Fruit fly (Drosophila melanogaster) whole organism, embryonic: ENCODE data around the gene rho-5.

Experiments used
- Bdp1 ChIP-seq: fragments of 200-800 bp; sonication (Bioruptor generic); optimal IDR thresholded peaks from 3 replicates; lab custom pipeline; 2016; ENCODE audit warnings: missing biosample characterization, missing genetic modification characterization
- CG10979 ChIP-seq: fragments of 200-800 bp; sonication (Bioruptor generic); optimal IDR thresholded peaks from 2 replicates; lab custom pipeline; 2018; ENCODE audit warnings: missing biosample characterization, mild to moderate bottlenecking, missing genetic modification characterization, moderate library complexity
- CG12104 ChIP-seq: fragments of 200-800 bp; sonication (Bioruptor generic); optimal IDR thresholded peaks from 3 replicates; lab custom pipeline; 2016; ENCODE audit warnings: missing biosample characterization, missing genetic modification characterization
- CG12155 ChIP-seq: fragments of 200-800 bp; sonication (Bioruptor generic); optimal IDR thresholded peaks from 3 replicates; lab custom pipeline; 2016; ENCODE audit warnings: missing biosample characterization, missing genetic modification characterization
- CG13296 ChIP-seq: fragments of 200-800 bp; sonication (Bioruptor generic); optimal IDR thresholded peaks from 3 replicates; lab custom pipeline; 2018; ENCODE audit warnings: missing biosample characterization, mild to moderate bottlenecking, missing genetic modification characterization
- CG15696 ChIP-seq: fragments of 200-800 bp; sonication (Bioruptor generic); optimal IDR thresholded peaks from 2 replicates; lab custom pipeline; 2019; ENCODE audit warnings: missing biosample characterization, mild to moderate bottlenecking, missing genetic modification characterization, moderate library complexity
- CG2678 ChIP-seq: fragments of 200-800 bp; sonication (Bioruptor generic); optimal IDR thresholded peaks from 3 replicates; lab custom pipeline; 2019; ENCODE audit warnings: missing biosample characterization, mild to moderate bottlenecking, missing genetic modification characterization, moderate library complexity
- CG31224 ChIP-seq: fragments of 200-800 bp; sonication (Bioruptor generic); IDR thresholded peaks from 2 replicates; pipeline ENCODE4 v1.3.6; 2022; ENCODE audit warnings: missing biosample characterization, missing genetic modification characterization
- CG31388 ChIP-seq: fragments of 200-800 bp; sonication (Bioruptor generic); optimal IDR thresholded peaks from 2 replicates; lab custom pipeline; 2016; ENCODE audit warnings: missing biosample characterization, missing genetic modification characterization
- CG31441 ChIP-seq: fragments of 200-800 bp; sonication (Bioruptor generic); IDR thresholded peaks from 2 replicates; pipeline ENCODE4 v1.3.6; 2022; ENCODE audit warnings: missing biosample characterization, missing genetic modification characterization
- CG42726 ChIP-seq: fragments of 200-800 bp; sonication (Bioruptor generic); IDR thresholded peaks from 2 replicates; pipeline ENCODE4 v1.3.6; 2022; ENCODE audit warnings: missing biosample characterization, missing genetic modification characterization; ENCODE audit not compliant: partially characterized antibody
- CG4328 ChIP-seq: fragments of 200-800 bp; sonication (Bioruptor generic); optimal IDR thresholded peaks from 3 replicates; lab custom pipeline; 2017; ENCODE audit warnings: missing biosample characterization, missing genetic modification reagents, missing genetic modification characterization
- CG7372 ChIP-seq: fragments of 200-800 bp; sonication (Bioruptor generic); IDR thresholded peaks from 2 replicates; pipeline ENCODE4 v1.3.6; 2022; ENCODE audit warnings: missing biosample characterization, missing genetic modification characterization
- CG9817 ChIP-seq: fragments of 200-800 bp; sonication (Bioruptor generic); optimal IDR thresholded peaks from 2 replicates; lab custom pipeline; 2018; ENCODE audit warnings: missing biosample characterization, mild to moderate bottlenecking, missing genetic modification characterization, moderate library complexity
- CTCF ChIP-seq: fragments of 200-800 bp; sonication (Bioruptor generic); optimal IDR thresholded peaks from 2 replicates; lab custom pipeline; 2017; ENCODE audit warnings: missing biosample characterization, mild to moderate bottlenecking, missing genetic modification characterization, moderate library complexity
- Dbx ChIP-seq: fragments of 200-800 bp; sonication (Bioruptor generic); IDR thresholded peaks from 3 replicates; pipeline ENCODE4 v1.3.6; 2022; ENCODE audit warnings: missing biosample characterization, missing genetic modification characterization
- ERR ChIP-seq: fragments of 200-800 bp; sonication (Bioruptor generic); optimal IDR thresholded peaks from 2 replicates; lab custom pipeline; 2016; ENCODE audit warnings: missing biosample characterization, missing genetic modification characterization
- Gsc ChIP-seq: fragments of 200-800 bp; sonication (Bioruptor generic); IDR thresholded peaks from 2 replicates; pipeline ENCODE4 v1.3.6; 2022; ENCODE audit warnings: missing biosample characterization, missing genetic modification characterization
- Hand ChIP-seq: fragments of 200-800 bp; sonication (Bioruptor generic); optimal IDR thresholded peaks from 2 replicates; lab custom pipeline; 2017; ENCODE audit warnings: mild to moderate bottlenecking, missing biosample characterization, missing genetic modification reagents, missing genetic modification characterization
- Lhr ChIP-seq: fragments of 200-800 bp; sonication (Bioruptor generic); optimal IDR thresholded peaks from 3 replicates; lab custom pipeline; 2017; ENCODE audit warnings: mild to moderate bottlenecking, missing biosample characterization, missing genetic modification reagents, missing genetic modification characterization
- Meics ChIP-seq: fragments of 200-800 bp; sonication (Bioruptor generic); optimal IDR thresholded peaks from 2 replicates; lab custom pipeline; 2017; ENCODE audit warnings: missing biosample characterization, mild to moderate bottlenecking, missing genetic modification characterization
- NC2β ChIP-seq: fragments of 200-800 bp; sonication (Bioruptor generic); optimal IDR thresholded peaks from 2 replicates; lab custom pipeline; 2016; ENCODE audit warnings: missing biosample characterization, missing genetic modification characterization
- NFAT ChIP-seq: fragments of 200-800 bp; sonication (Bioruptor generic); IDR thresholded peaks from 2 replicates; pipeline ENCODE4 v1.3.6; 2022; ENCODE audit warnings: missing biosample characterization, missing genetic modification characterization
- Optix ChIP-seq: fragments of 200-800 bp; sonication (Bioruptor generic); IDR thresholded peaks from 3 replicates; pipeline ENCODE4 v1.3.6; 2022; ENCODE audit warnings: missing biosample characterization, missing genetic modification characterization
- Sox100B ChIP-seq: fragments of 200-800 bp; sonication (Bioruptor generic); optimal IDR thresholded peaks from 3 replicates; lab custom pipeline; 2018; ENCODE audit warnings: missing biosample characterization, mild to moderate bottlenecking, missing genetic modification characterization
- ase ChIP-seq: fragments of 200-800 bp; sonication (Bioruptor generic); IDR thresholded peaks from 3 replicates; pipeline ENCODE4 v1.3.6; 2022; ENCODE audit warnings: missing biosample characterization, missing genetic modification characterization
- ash1 ChIP-seq: fragments of 200-800 bp; sonication (Bioruptor generic); optimal IDR thresholded peaks from 2 replicates; lab custom pipeline; 2018; ENCODE audit warnings: missing biosample characterization, mild to moderate bottlenecking, missing genetic modification characterization
- bab2 ChIP-seq: fragments of 200-800 bp; sonication (Bioruptor generic); optimal IDR thresholded peaks from 2 replicates; lab custom pipeline; 2016; ENCODE audit warnings: missing biosample characterization, missing genetic modification characterization
- cwo ChIP-seq: fragments of 200-800 bp; sonication (Bioruptor generic); optimal IDR thresholded peaks from 3 replicates; lab custom pipeline; 2017; ENCODE audit warnings: missing biosample characterization, missing genetic modification characterization, mild to moderate bottlenecking, moderate library complexity, missing genetic modification reagents
- dan ChIP-seq: fragments of 200-800 bp; sonication (Bioruptor generic); IDR thresholded peaks from 2 replicates; pipeline ENCODE4 v1.3.6; 2022; ENCODE audit warnings: missing biosample characterization, missing genetic modification characterization
- disco-r ChIP-seq: fragments of 200-800 bp; sonication (Bioruptor generic); optimal IDR thresholded peaks from 2 replicates; lab custom pipeline; 2016; ENCODE audit warnings: missing biosample characterization, missing genetic modification characterization
- fd64A ChIP-seq: fragments of 200-800 bp; sonication (Bioruptor generic); optimal IDR thresholded peaks from 3 replicates; lab custom pipeline; 2018; ENCODE audit warnings: missing biosample characterization, mild to moderate bottlenecking, missing genetic modification characterization
- gem ChIP-seq: fragments of 200-800 bp; sonication (Bioruptor generic); optimal IDR thresholded peaks from 2 replicates; lab custom pipeline; 2019; ENCODE audit warnings: missing biosample characterization, mild to moderate bottlenecking, missing genetic modification characterization, moderate library complexity
- h ChIP-seq: fragments of >200 bp; optimal IDR thresholded peaks from 2 replicates; lab custom pipeline; 2017
- jigr1 ChIP-seq: fragments of 200-800 bp; sonication (Bioruptor generic); IDR thresholded peaks from 3 replicates; pipeline ENCODE4 v1.3.6; 2022; ENCODE audit warnings: missing biosample characterization, missing genetic modification characterization
- jing ChIP-seq: fragments of 200-800 bp; sonication (Bioruptor generic); optimal IDR thresholded peaks from 2 replicates; lab custom pipeline; 2018; ENCODE audit warnings: missing biosample characterization, mild to moderate bottlenecking, missing genetic modification characterization
- kni ChIP-seq: fragments of 200-800 bp; sonication (Bioruptor generic); optimal IDR thresholded peaks from 3 replicates; lab custom pipeline; 2017; ENCODE audit warnings: mild to moderate bottlenecking, missing biosample characterization, missing genetic modification reagents, missing genetic modification characterization
- lab ChIP-seq: fragments of 200-800 bp; sonication (Bioruptor generic); optimal IDR thresholded peaks from 3 replicates; lab custom pipeline; 2017; ENCODE audit warnings: missing biosample characterization, missing genetic modification characterization, mild to moderate bottlenecking, moderate library complexity, missing genetic modification reagents
- nom ChIP-seq: fragments of 200-800 bp; sonication (Bioruptor generic); optimal IDR thresholded peaks from 2 replicates; lab custom pipeline; 2017; ENCODE audit warnings: missing biosample characterization, missing genetic modification characterization, mild to moderate bottlenecking, moderate library complexity, missing genetic modification reagents
- oc ChIP-seq: fragments of 200-800 bp; sonication (Bioruptor generic); optimal IDR thresholded peaks from 2 replicates; lab custom pipeline; 2018; ENCODE audit warnings: missing biosample characterization, mild to moderate bottlenecking, missing genetic modification characterization, moderate library complexity
- odd ChIP-seq: fragments of 200-800 bp; sonication (Bioruptor generic); optimal IDR thresholded peaks from 2 replicates; lab custom pipeline; 2017; ENCODE audit warnings: missing biosample characterization, mild to moderate bottlenecking, missing genetic modification characterization
- psq ChIP-seq: fragments of 200-800 bp; sonication (Bioruptor generic); optimal IDR thresholded peaks from 2 replicates; lab custom pipeline; 2017; ENCODE audit warnings: missing biosample characterization, missing genetic modification characterization
- ranshi ChIP-seq: fragments of 200-800 bp; sonication (Bioruptor generic); IDR thresholded peaks from 2 replicates; pipeline ENCODE4 v1.3.6; 2022; ENCODE audit warnings: missing biosample characterization, missing genetic modification characterization
- rib ChIP-seq: fragments of 200-800 bp; sonication (Bioruptor generic); IDR thresholded peaks from 2 replicates; pipeline ENCODE4 v1.3.6; 2022; ENCODE audit warnings: missing biosample characterization, missing genetic modification characterization
- run ChIP-seq: fragments of 200-800 bp; sonication (Bioruptor generic); optimal IDR thresholded peaks from 3 replicates; lab custom pipeline; 2018; ENCODE audit warnings: missing biosample characterization, mild to moderate bottlenecking, missing genetic modification characterization
- sc ChIP-seq, 3 experiments: fragments of >200 bp in 2 of 3; fragments of 200-800 bp in 1 of 3; sonication (Bioruptor generic) in 1 of 3; optimal IDR thresholded peaks; 2 replicates in 2 of 3; 3 replicates in 1 of 3; lab custom pipeline; 2017; ENCODE audit warnings: mild to moderate bottlenecking in 1 of 3, missing biosample characterization in 1 of 3, missing genetic modification characterization in 1 of 3, missing genetic modification reagents in 1 of 3
- schlank ChIP-seq: fragments of 200-800 bp; sonication (Bioruptor generic); optimal IDR thresholded peaks from 2 replicates; lab custom pipeline; 2018; ENCODE audit warnings: missing biosample characterization, mild to moderate bottlenecking, missing genetic modification characterization
- twi ChIP-seq: fragments of 200-800 bp; optimal IDR thresholded peaks from 2 replicates; lab custom pipeline; 2019; ENCODE audit warnings: missing biosample characterization, mild to moderate bottlenecking, missing genetic modification characterization, moderate library complexity
- yki ChIP-seq: fragments of >200 bp; optimal IDR thresholded peaks from 3 replicates; lab custom pipeline; 2018

Gene rho-5

DNA sequence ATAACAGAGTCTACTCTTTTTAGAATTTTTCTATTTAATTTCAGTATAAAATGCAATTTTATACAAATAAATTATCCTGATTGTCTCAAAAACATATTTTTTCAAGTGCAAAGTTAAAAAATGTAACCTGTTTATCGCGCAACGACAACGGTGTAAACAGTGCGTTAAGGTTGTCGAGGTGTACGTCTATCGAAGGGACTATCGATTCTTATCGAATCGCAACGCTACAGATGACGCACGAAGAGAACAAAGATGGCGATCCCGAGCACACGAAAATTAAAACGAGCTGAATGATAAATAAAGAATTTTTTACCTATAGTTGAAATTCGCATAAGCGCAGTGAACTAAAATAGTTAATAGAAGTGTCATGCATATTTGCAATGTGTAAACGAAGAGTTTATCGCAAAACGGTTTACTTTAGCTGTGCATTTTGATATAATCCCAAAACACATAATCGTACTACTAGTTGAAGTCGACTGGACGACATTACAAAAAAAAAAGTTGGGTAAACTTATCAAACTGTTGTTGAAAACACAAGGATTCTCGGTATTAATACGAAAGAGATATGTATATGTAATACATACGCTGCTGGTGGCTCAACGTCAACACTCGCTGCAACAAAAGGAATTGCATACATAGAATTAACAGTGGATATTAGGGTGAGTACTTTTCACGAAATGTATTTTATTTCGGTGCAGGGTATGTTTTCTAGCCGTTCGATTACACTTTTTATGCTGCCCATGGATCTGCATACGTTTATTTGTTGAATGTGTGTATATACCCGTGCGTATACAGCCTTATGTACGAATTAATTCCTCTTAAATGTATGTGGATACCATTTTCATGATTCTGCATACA is 14.4 kb upstream of the rho-5 start, which contains the start of gene da (continued):
- TF ChIP-seq CG12104: no peak
- no peak for TF ChIP-seq h (lab: Kevin White, UChicago)
- no peak for TF ChIP-seq dan
- TF ChIP-seq CG7372 (GFP tag; lab: Robert Waterston, UW): 0 out of 2 replicates have a peak, but pooled peaks have one; percentile 29
- TF ChIP-seq Optix (GFP tag; lab: Robert Waterston, UW): no peak
- TF ChIP-seq CG2678 (tag; lab: Kevin White, UChicago): peak; percentile 63
- peak; percentile 6 for TF ChIP-seq ash1 (GFP tag; lab: Kevin White, UChicago)
- no peak for TF ChIP-seq oc (tag; lab: Kevin White, UChicago)
- no peak for TF ChIP-seq psq
- no peak for TF ChIP-seq sc (optimal IDR thresholded peaks at IDR 0.05; lab: Kevin White, UChicago)
- no peak for TF ChIP-seq sc (GFP tag; optimal IDR thresholded peaks at IDR 0.05; lab: Kevin White, UChicago)
- no peak for TF ChIP-seq run (tag; lab: Kevin White, UChicago)
- peak; percentile 35 for TF ChIP-seq CG10979 (tag; lab: Kevin White, UChicago)
- no peak for TF ChIP-seq Gsc (GFP tag; lab: Robert Waterston, UW)
- TF ChIP-seq cwo (GFP tag; lab: Kevin White, UChicago): no peak
- TF ChIP-seq Sox100B: peak; percentile 51
- no peak for TF ChIP-seq disco-r (GFP tag; lab: Kevin White, UChicago)
- TF ChIP-seq Dbx (GFP tag; lab: Robert Waterston, UW): 0 out of 3 replicates have a peak, but pooled peaks have one; percentile 15
- TF ChIP-seq gem (tag; lab: Kevin White, UChicago): peak; percentile 76
- TF ChIP-seq kni (GFP tag; lab: Kevin White, UChicago): no peak
- no peak for TF ChIP-seq jigr1 (GFP tag; lab: Robert Waterston, UW)
- TF ChIP-seq ranshi (GFP tag; lab: Robert Waterston, UW): 0 out of 2 replicates have a peak, but pooled peaks have one; percentile 17
- TF ChIP-seq NFAT (GFP tag; lab: Robert Waterston, UW): peak; percentile 58; the same call in 1 of the 2 replicates
- TF ChIP-seq yki: no peak
- TF ChIP-seq twi: peak; percentile 43
- no peak for TF ChIP-seq fd64A (GFP tag; lab: Kevin White, UChicago)
- peak; percentile 50 for TF ChIP-seq CG12155 (GFP tag; lab: Kevin White, UChicago)
- no peak for TF ChIP-seq lab
- TF ChIP-seq CG42726 (GFP tag; lab: Robert Waterston, UW): no peak
- peak; percentile 61 for TF ChIP-seq Meics
- peak; percentile 63 for TF ChIP-seq NC2β (GFP tag; lab: Kevin White, UChicago)
- no peak for TF ChIP-seq ERR (GFP tag; lab: Kevin White, UChicago)
- TF ChIP-seq CG13296 (GFP tag; lab: Kevin White, UChicago): peak; percentile 16
- TF ChIP-seq CG4328 (GFP tag; lab: Kevin White, UChicago): no peak
- TF ChIP-seq CG31388 (GFP tag; lab: Kevin White, UChicago): peak; percentile 7
- no peak for TF ChIP-seq CG9817 (tag; lab: Kevin White, UChicago)
- TF ChIP-seq CTCF (GFP tag; lab: Kevin White, UChicago): no peak
- peak; percentile 42; the same call in 1 of the 3 replicates for TF ChIP-seq ase (GFP tag; lab: Robert Waterston, UW)
- peak; percentile 40; the same call in 1 of the 2 replicates for TF ChIP-seq CG31224 (GFP tag; lab: Robert Waterston, UW)
- TF ChIP-seq jing: no peak
- TF ChIP-seq Hand: no peak
- TF ChIP-seq schlank (tag; lab: Kevin White, UChicago): peak; percentile 9
- no peak for TF ChIP-seq bab2 (GFP tag; lab: Kevin White, UChicago)
- peak; percentile 23 for TF ChIP-seq Lhr (GFP tag; lab: Kevin White, UChicago)
- TF ChIP-seq Bdp1 (GFP tag; lab: Kevin White, UChicago): no peak
- TF ChIP-seq rib: peak; percentile 45
- peak; percentile 15 for TF ChIP-seq nom (GFP tag; lab: Kevin White, UChicago)
- peak; percentile 53; the same call in 1 of the 2 replicates for TF ChIP-seq CG31441 (GFP tag; lab: Robert Waterston, UW)
- TF ChIP-seq CG15696 (tag; lab: Kevin White, UChicago): peak; percentile 28
- TF ChIP-seq odd (GFP tag; lab: Kevin White, UChicago): peak; percentile 23
